Worm (Caenorhabditis elegans) whole organism, L4 larva: ENCODE data around the gene sbp-1.

Experiments used
- F10B5.3 ChIP-seq: sonication (generic microtip); optimal IDR thresholded peaks from 2 replicates; lab custom pipeline; 2016; ENCODE audit warnings: mild to moderate bottlenecking, missing genetic modification characterization, missing compliant biosample characterization
- duxl-1 ChIP-seq: sonication (generic microtip); optimal IDR thresholded peaks from 2 replicates; lab custom pipeline; 2016; ENCODE audit warnings: mild to moderate bottlenecking, missing genetic modification characterization, moderate library complexity, missing compliant biosample characterization; ENCODE audit not compliant: poor library complexity
- dve-1 ChIP-seq: sonication (generic microtip); optimal IDR thresholded peaks from 2 replicates; lab custom pipeline; 2017; ENCODE audit warnings: antibody characterized with exemption, mild to moderate bottlenecking, missing genetic modification characterization, missing compliant biosample characterization; ENCODE audit not compliant: insufficient read depth
- egl-27 ChIP-seq: sonication (generic microtip); optimal IDR thresholded peaks from 3 replicates; lab custom pipeline; 2017; ENCODE audit warnings: missing biosample characterization, missing genetic modification reagents, missing genetic modification characterization
- fkh-10 ChIP-seq: fragments of 150-350 bp; optimal IDR thresholded peaks from 2 replicates; lab custom pipeline; 2014; ENCODE audit warnings: missing biosample characterization, missing genetic modification reagents, missing genetic modification characterization
- jun-1 ChIP-seq: fragments of 150-350 bp; optimal IDR thresholded peaks from 2 replicates; lab custom pipeline; 2014; ENCODE audit warnings: missing biosample characterization, missing genetic modification reagents, missing genetic modification characterization
- nhr-11 ChIP-seq: fragments of 150-350 bp; optimal IDR thresholded peaks from 2 replicates; lab custom pipeline; 2014; ENCODE audit warnings: missing biosample characterization, missing genetic modification characterization
- nhr-48 ChIP-seq: sonication (generic microtip); optimal IDR thresholded peaks from 2 replicates; lab custom pipeline; 2016; ENCODE audit warnings: mild to moderate bottlenecking, missing genetic modification characterization, missing compliant biosample characterization
- nhr-77 ChIP-seq: fragments of 150-350 bp; optimal IDR thresholded peaks from 2 replicates; lab custom pipeline; 2014; ENCODE audit warnings: missing biosample characterization, missing genetic modification characterization
- rbr-2 ChIP-seq: sonication (generic microtip); optimal IDR thresholded peaks from 2 replicates; lab custom pipeline; 2016; ENCODE audit warnings: missing genotype, missing genetic modification characterization, missing compliant biosample characterization
- sdz-12 ChIP-seq: fragments of 200-800 bp; sonication (Bioruptor generic); optimal IDR thresholded peaks from 2 replicates; lab custom pipeline; 2018; ENCODE audit warnings: mild to moderate bottlenecking, missing genetic modification characterization, missing compliant biosample characterization
- spr-1 ChIP-seq: sonication (generic microtip); optimal IDR thresholded peaks from 2 replicates; lab custom pipeline; 2016; ENCODE audit warnings: mild to moderate bottlenecking, missing genetic modification characterization, missing compliant biosample characterization
- zfp-2 ChIP-seq: sonication (generic microtip); optimal IDR thresholded peaks from 2 replicates; lab custom pipeline; 2016; ENCODE audit warnings: mild to moderate bottlenecking, missing genetic modification characterization, missing compliant biosample characterization
- zip-11 ChIP-seq: fragments of 200-800 bp; sonication (Bioruptor generic); IDR thresholded peaks from 2 replicates; pipeline ENCODE4 v1.3.6; 2022; ENCODE audit warnings: missing genetic modification characterization, missing compliant biosample characterization

DNA sequence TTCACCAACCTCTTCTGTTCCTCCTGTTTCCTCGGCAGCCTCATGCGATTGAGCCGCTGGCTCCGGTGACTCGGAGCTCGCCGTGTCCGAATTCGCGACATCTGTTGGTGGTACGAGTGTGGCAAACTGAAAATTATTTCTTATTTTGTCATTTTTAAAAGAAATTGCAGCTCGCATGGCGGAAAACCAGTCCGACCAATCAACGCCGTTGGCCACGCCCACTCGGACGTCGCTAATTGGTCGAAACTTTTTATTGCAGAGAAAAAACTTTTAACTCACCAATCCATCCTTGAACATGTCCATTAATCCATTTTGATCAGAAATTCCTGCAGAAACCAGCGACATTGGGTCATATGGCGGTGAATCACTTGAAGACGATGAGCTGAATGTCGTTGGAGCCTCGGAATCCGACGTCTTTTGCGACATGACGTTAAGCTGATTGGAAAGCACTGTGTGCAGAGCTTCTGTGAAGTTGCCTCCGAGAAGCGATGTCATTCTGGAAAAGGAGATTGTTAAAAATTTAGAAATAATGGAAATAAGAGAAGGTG is 28.0 kb upstream of the sbp-1 start, which contains the start of gene bed-2:
- no peak for TF ChIP-seq jun-1
- no peak for TF ChIP-seq dve-1 (tag; lab: Kevin White, UChicago)
- no peak for TF ChIP-seq fkh-10 (GFP tag; lab: Kevin White, UChicago)
- no peak for TF ChIP-seq nhr-48 (tag; lab: Kevin White, UChicago)
- TF ChIP-seq duxl-1 (tag; lab: Kevin White, UChicago) = no peak
- no peak for TF ChIP-seq egl-27 (tag; lab: Kevin White, UChicago)
- TF ChIP-seq sdz-12 = no peak
- no peak for TF ChIP-seq nhr-11
- no peak for TF ChIP-seq F10B5.3 (tag; lab: Kevin White, UChicago)
- TF ChIP-seq spr-1 = no peak
- TF ChIP-seq zip-11 (GFP tag; lab: Robert Waterston, UW) = no peak
- no peak for TF ChIP-seq zfp-2 (tag; lab: Kevin White, UChicago)
- no peak for TF ChIP-seq nhr-77
- no peak for TF ChIP-seq rbr-2 (tag; lab: Kevin White, UChicago)
